Fruit fly (Drosophila melanogaster): ENCODE data around the gene Acp98AB.

- TF ChIP-seq dmrt93B (GFP tag; optimal IDR thresholded peaks at IDR 0.05) (peak; percentile 77), N (GFP tag; optimal IDR thresholded peaks at IDR 0.05) (no peak), Dfd (GFP tag; optimal IDR thresholded peaks at IDR 0.05) (no peak), HLH106 (tag; optimal IDR thresholded peaks at IDR 0.05) (peak; percentile 89), usp (GFP tag; optimal IDR thresholded peaks at IDR 0.05) (no peak), Hnf4 (GFP tag; optimal IDR thresholded peaks at IDR 0.05) (no peak), psq (GFP tag; optimal IDR thresholded peaks at IDR 0.05) (peak; percentile 79), Mio (GFP tag; optimal IDR thresholded peaks at IDR 0.05) (no peak)
Observed at dm6 chr3R:27706581-27707181, 12.0 kb downstream of the Acp98AB start, which contains the start of the genes CROT and CG12877.

All from whole organism, wandering third instar larva.